Fruit fly (Drosophila melanogaster) whole organism, embryonic: ENCODE measurements around the gene LUBEL.

Source experiments
- CG10959 ChIP-seq: fragments of 200-800 bp; sonication (Bioruptor generic); IDR thresholded peaks from 2 replicates; pipeline ENCODE4 v1.3.6; 2022; ENCODE audit warnings: missing biosample characterization, missing genetic modification characterization
- CG12104 ChIP-seq: fragments of 200-800 bp; sonication (Bioruptor generic); optimal IDR thresholded peaks from 3 replicates; lab custom pipeline; 2016; ENCODE audit warnings: missing biosample characterization, missing genetic modification characterization
- CG12299 ChIP-seq: fragments of 200-800 bp; sonication (Bioruptor generic); optimal IDR thresholded peaks from 2 replicates; lab custom pipeline; 2018; ENCODE audit warnings: missing biosample characterization, mild to moderate bottlenecking, missing genetic modification characterization
- CG12769 ChIP-seq: fragments of 200-800 bp; sonication (Bioruptor generic); optimal IDR thresholded peaks from 2 replicates; lab custom pipeline; 2019; ENCODE audit warnings: missing biosample characterization, mild to moderate bottlenecking, missing genetic modification characterization, moderate library complexity
- CG13894 ChIP-seq: fragments of 200-800 bp; sonication (Bioruptor generic); optimal IDR thresholded peaks from 3 replicates; lab custom pipeline; 2018; ENCODE audit warnings: missing biosample characterization, mild to moderate bottlenecking, missing genetic modification characterization, moderate library complexity
- CG14014 ChIP-seq: fragments of 200-800 bp; sonication (Bioruptor generic); IDR thresholded peaks from 2 replicates; pipeline ENCODE4 v1.3.6; 2022; ENCODE audit warnings: missing biosample characterization, missing genetic modification characterization
- CG14860 ChIP-seq: fragments of 200-800 bp; sonication (Bioruptor generic); IDR thresholded peaks from 3 replicates; pipeline ENCODE4 v1.3.6; 2022; ENCODE audit warnings: missing biosample characterization, missing genetic modification characterization; ENCODE audit not compliant: partially characterized antibody
- CG15011 ChIP-seq: fragments of 200-800 bp; sonication (Bioruptor generic); optimal IDR thresholded peaks from 3 replicates; lab custom pipeline; 2018; ENCODE audit warnings: missing biosample characterization, mild to moderate bottlenecking, missing genetic modification characterization
- CG17328 ChIP-seq: fragments of 200-800 bp; sonication (Bioruptor generic); IDR thresholded peaks from 2 replicates; pipeline ENCODE4 v1.3.6; 2022; ENCODE audit warnings: missing biosample characterization, missing genetic modification characterization
- CG17612 ChIP-seq: fragments of 200-800 bp; sonication (Bioruptor generic); IDR thresholded peaks from 2 replicates; pipeline ENCODE4 v1.3.6; 2022; ENCODE audit warnings: missing biosample characterization, missing genetic modification characterization
- CG18262 ChIP-seq: fragments of 200-800 bp; optimal IDR thresholded peaks from 3 replicates; lab custom pipeline; 2019; ENCODE audit warnings: missing biosample characterization, mild to moderate bottlenecking, missing genetic modification characterization, moderate library complexity
- CG18619 ChIP-seq: fragments of 200-800 bp; sonication (Bioruptor generic); optimal IDR thresholded peaks from 3 replicates; lab custom pipeline; 2017; ENCODE audit warnings: missing biosample characterization, mild to moderate bottlenecking, missing genetic modification characterization
- CG2678 ChIP-seq: fragments of 200-800 bp; sonication (Bioruptor generic); optimal IDR thresholded peaks from 3 replicates; lab custom pipeline; 2019; ENCODE audit warnings: missing biosample characterization, mild to moderate bottlenecking, missing genetic modification characterization, moderate library complexity
- CG30020 ChIP-seq: fragments of 200-800 bp; optimal IDR thresholded peaks from 2 replicates; lab custom pipeline; 2019; ENCODE audit warnings: missing biosample characterization, mild to moderate bottlenecking, missing genetic modification characterization, moderate library complexity
- CG30431 ChIP-seq: fragments of 200-800 bp; sonication (Bioruptor generic); optimal IDR thresholded peaks from 2 replicates; lab custom pipeline; 2017; ENCODE audit warnings: missing biosample characterization, missing genetic modification characterization
- CG31224 ChIP-seq: fragments of 200-800 bp; sonication (Bioruptor generic); IDR thresholded peaks from 2 replicates; pipeline ENCODE4 v1.3.6; 2022; ENCODE audit warnings: missing biosample characterization, missing genetic modification characterization
- CG4854 ChIP-seq: fragments of 200-800 bp; sonication (Bioruptor generic); optimal IDR thresholded peaks from 2 replicates; lab custom pipeline; 2016; ENCODE audit warnings: missing biosample characterization, missing genetic modification characterization, inconsistent platforms
- CG6254 ChIP-seq: fragments of 200-800 bp; sonication (Bioruptor generic); optimal IDR thresholded peaks from 3 replicates; lab custom pipeline; 2017; ENCODE audit warnings: mild to moderate bottlenecking, missing biosample characterization, missing genetic modification reagents, missing genetic modification characterization
- CG6791 ChIP-seq: fragments of 200-800 bp; sonication (Bioruptor generic); IDR thresholded peaks from 3 replicates; pipeline ENCODE4 v1.3.6; 2022; ENCODE audit warnings: missing biosample characterization, missing genetic modification characterization; ENCODE audit not compliant: partially characterized antibody
- CG7839 ChIP-seq: fragments of 200-800 bp; sonication (Bioruptor generic); optimal IDR thresholded peaks from 3 replicates; lab custom pipeline; 2018; ENCODE audit warnings: missing biosample characterization, mild to moderate bottlenecking, missing genetic modification characterization, moderate library complexity
- CG7987 ChIP-seq: fragments of 200-800 bp; sonication (Bioruptor generic); optimal IDR thresholded peaks from 2 replicates; lab custom pipeline; 2018; ENCODE audit warnings: missing biosample characterization, mild to moderate bottlenecking, missing genetic modification characterization, moderate library complexity
- CG9876 ChIP-seq: fragments of 200-800 bp; sonication (Bioruptor generic); optimal IDR thresholded peaks from 2 replicates; lab custom pipeline; 2016; ENCODE audit warnings: missing biosample characterization, missing genetic modification characterization
- CTCF ChIP-seq: fragments of 200-800 bp; sonication (Bioruptor generic); optimal IDR thresholded peaks from 2 replicates; lab custom pipeline; 2017; ENCODE audit warnings: missing biosample characterization, mild to moderate bottlenecking, missing genetic modification characterization, moderate library complexity
- CkIIα-i1 ChIP-seq: fragments of 200-800 bp; sonication (Bioruptor generic); IDR thresholded peaks from 2 replicates; pipeline ENCODE4 v1.3.6; 2022; ENCODE audit warnings: missing biosample characterization, missing genetic modification characterization
- E2f1 ChIP-seq: fragments of 200-800 bp; sonication (Bioruptor generic); IDR thresholded peaks from 2 replicates; pipeline ENCODE4 v1.3.6; 2022; ENCODE audit warnings: missing biosample characterization, missing genetic modification characterization
- Gsc ChIP-seq: fragments of 200-800 bp; sonication (Bioruptor generic); IDR thresholded peaks from 2 replicates; pipeline ENCODE4 v1.3.6; 2022; ENCODE audit warnings: missing biosample characterization, missing genetic modification characterization
- Hmx ChIP-seq: fragments of 200-800 bp; sonication (Bioruptor generic); optimal IDR thresholded peaks from 2 replicates; lab custom pipeline; 2016; ENCODE audit warnings: missing biosample characterization, missing genetic modification characterization
- Jarid2 ChIP-seq: fragments of 200-800 bp; sonication (Bioruptor generic); optimal IDR thresholded peaks from 3 replicates; lab custom pipeline; 2017; ENCODE audit warnings: mild to moderate bottlenecking, missing biosample characterization, missing genetic modification reagents, missing genetic modification characterization
- Mad ChIP-seq: fragments of 200-800 bp; sonication (Bioruptor generic); optimal IDR thresholded peaks from 2 replicates; lab custom pipeline; 2016; ENCODE audit warnings: missing biosample characterization, missing genetic modification characterization
- Nf-YC ChIP-seq: fragments of 200-800 bp; optimal IDR thresholded peaks from 3 replicates; lab custom pipeline; 2019; ENCODE audit warnings: missing biosample characterization, mild to moderate bottlenecking, missing genetic modification characterization, moderate library complexity
- Side ChIP-seq: fragments of 200-800 bp; sonication (Bioruptor generic); optimal IDR thresholded peaks from 2 replicates; lab custom pipeline; 2016; ENCODE audit warnings: missing biosample characterization, missing genetic modification characterization
- Sin3A ChIP-seq: fragments of >200 bp; optimal IDR thresholded peaks from 2 replicates; lab custom pipeline; 2018
- Trl ChIP-seq, 3 experiments: fragments of >200 bp in 2 of 3; fragments of 200-800 bp in 1 of 3; sonication (Bioruptor generic) in 1 of 3; optimal IDR thresholded peaks; 2 replicates in 1 of 3; 3 replicates in 2 of 3; lab custom pipeline; 2016 to 2017; ENCODE audit warnings: missing biosample characterization in 1 of 3, missing genetic modification characterization in 1 of 3
- al ChIP-seq: fragments of 200-800 bp; sonication (Bioruptor generic); IDR thresholded peaks from 2 replicates; pipeline ENCODE4 v1.3.6; 2022; ENCODE audit warnings: missing biosample characterization, missing genetic modification characterization
- ap ChIP-seq: fragments of 200-800 bp; sonication (Bioruptor generic); IDR thresholded peaks from 2 replicates; pipeline ENCODE4 v1.3.6; 2022; ENCODE audit warnings: missing biosample characterization, missing genetic modification characterization
- bigmax ChIP-seq: fragments of 200-800 bp; sonication (Bioruptor generic); optimal IDR thresholded peaks from 2 replicates; lab custom pipeline; 2018; ENCODE audit warnings: missing biosample characterization, mild to moderate bottlenecking, missing genetic modification characterization
- bowl ChIP-seq: fragments of 200-800 bp; sonication (Bioruptor generic); IDR thresholded peaks from 2 replicates; pipeline ENCODE4 v1.3.6; 2022; ENCODE audit warnings: missing biosample characterization, missing genetic modification characterization
- btn ChIP-seq: fragments of 200-800 bp; sonication (Bioruptor generic); optimal IDR thresholded peaks from 2 replicates; lab custom pipeline; 2016; ENCODE audit warnings: missing biosample characterization, missing genetic modification characterization
- chinmo ChIP-seq: fragments of 200-800 bp; sonication (Bioruptor generic); IDR thresholded peaks from 4 replicates; pipeline ENCODE4 v1.3.6; 2022; ENCODE audit warnings: missing biosample characterization, missing genetic modification characterization; ENCODE audit not compliant: partially characterized antibody
- dm ChIP-seq: fragments of 200-800 bp; sonication (Bioruptor generic); optimal IDR thresholded peaks from 3 replicates; lab custom pipeline; 2016; ENCODE audit warnings: missing biosample characterization, missing genetic modification characterization
- eyg ChIP-seq: fragments of 200-800 bp; sonication (Bioruptor generic); optimal IDR thresholded peaks from 3 replicates; lab custom pipeline; 2016; ENCODE audit warnings: missing biosample characterization, missing genetic modification characterization
- fu2 ChIP-seq: fragments of 200-800 bp; sonication (Bioruptor generic); optimal IDR thresholded peaks from 2 replicates; lab custom pipeline; 2016; ENCODE audit warnings: missing biosample characterization, missing genetic modification characterization
- grn ChIP-seq: fragments of 200-800 bp; sonication (Bioruptor generic); optimal IDR thresholded peaks from 3 replicates; lab custom pipeline; 2017; ENCODE audit warnings: missing biosample characterization, missing genetic modification characterization
- gsb ChIP-seq: fragments of 200-800 bp; sonication (Bioruptor generic); IDR thresholded peaks from 2 replicates; pipeline ENCODE4 v1.3.6; 2022; ENCODE audit warnings: missing biosample characterization, missing genetic modification characterization
- ken ChIP-seq: fragments of 200-800 bp; sonication (Bioruptor generic); IDR thresholded peaks from 3 replicates; pipeline ENCODE4 v1.3.6; 2022; ENCODE audit warnings: missing biosample characterization, missing genetic modification characterization
- lola ChIP-seq, 3 experiments: fragments of >200 bp in 2 of 3; fragments of 200-800 bp in 1 of 3; sonication (Bioruptor generic) in 1 of 3; optimal IDR thresholded peaks; 2 replicates each; lab custom pipeline; 2017 to 2019; ENCODE audit warnings: missing biosample characterization in 3 of 3, missing genetic modification characterization in 3 of 3, mild to moderate bottlenecking in 1 of 3, moderate library complexity in 1 of 3
- org-1 ChIP-seq: fragments of 200-800 bp; sonication (Bioruptor generic); optimal IDR thresholded peaks from 2 replicates; lab custom pipeline; 2017; ENCODE audit warnings: missing biosample characterization, missing genetic modification characterization
- otp ChIP-seq: fragments of 200-800 bp; sonication (Bioruptor generic); IDR thresholded peaks from 3 replicates; pipeline ENCODE4, ENCODE4 v1.3.6; 2022; ENCODE audit warnings: missing biosample characterization, missing genetic modification characterization
- ro ChIP-seq: fragments of 200-800 bp; sonication (Bioruptor generic); IDR thresholded peaks from 2 replicates; pipeline ENCODE4 v1.3.6; 2022; ENCODE audit warnings: missing biosample characterization, missing genetic modification characterization
- tx ChIP-seq: fragments of 200-800 bp; sonication (Bioruptor generic); optimal IDR thresholded peaks from 2 replicates; lab custom pipeline; 2016; ENCODE audit warnings: missing biosample characterization, missing genetic modification characterization
- vfl ChIP-seq: fragments of 200-800 bp; sonication (Bioruptor generic); optimal IDR thresholded peaks from 2 replicates; lab custom pipeline; 2016; ENCODE audit warnings: missing biosample characterization, missing genetic modification characterization
- wor ChIP-seq: fragments of 200-800 bp; sonication (Bioruptor generic); IDR thresholded peaks from 2 replicates; pipeline ENCODE4 v1.3.6; 2022; ENCODE audit warnings: missing biosample characterization, missing genetic modification characterization

Gene LUBEL

dm6 chr2L:6797408-6797807 lies 24.9 kb upstream of the LUBEL start (continued):
- peak; percentile 23 for TF ChIP-seq CG18619 (GFP tag; lab: Kevin White, UChicago)
- TF ChIP-seq CG6791 (GFP tag; lab: Robert Waterston, UW): peak; percentile 71; the same call in 2 of the 3 replicates
- peak; percentile 99 for TF ChIP-seq CTCF (GFP tag; lab: Kevin White, UChicago)
- no peak for TF ChIP-seq CkIIα-i1
- no peak for TF ChIP-seq tx (GFP tag; lab: Kevin White, UChicago)
- TF ChIP-seq Nf-YC (tag; lab: Kevin White, UChicago): peak; percentile 35
- TF ChIP-seq CG13894 (tag; lab: Kevin White, UChicago): no peak
- TF ChIP-seq CG12104: no peak
- peak; percentile 39 for TF ChIP-seq Mad (GFP tag; lab: Kevin White, UChicago)
- TF ChIP-seq Side (GFP tag; lab: Kevin White, UChicago): no peak
- TF ChIP-seq E2f1: 0 out of 2 replicates have a peak, but pooled peaks have one; percentile 19
- TF ChIP-seq gsb (GFP tag; lab: Robert Waterston, UW): no peak
- no peak for TF ChIP-seq ken (GFP tag; lab: Robert Waterston, UW)
- TF ChIP-seq otp (GFP tag; lab: Robert Waterston, UW): no peak
- no peak for TF ChIP-seq wor
- TF ChIP-seq grn (GFP tag; lab: Kevin White, UChicago): no peak
- no peak for TF ChIP-seq eyg (GFP tag; lab: Kevin White, UChicago)
- no peak for TF ChIP-seq CG15011 (GFP tag; lab: Kevin White, UChicago)
- no peak for TF ChIP-seq org-1 (GFP tag; lab: Kevin White, UChicago)
- peak; percentile 70; the same call in 2 of the 4 replicates for TF ChIP-seq chinmo
- TF ChIP-seq bigmax: no peak
- no peak for TF ChIP-seq dm (GFP tag; lab: Kevin White, UChicago)
- no peak for TF ChIP-seq Gsc (GFP tag; lab: Robert Waterston, UW)
- TF ChIP-seq Sin3A (lab: Kevin White, UChicago): no peak
- TF ChIP-seq ro (GFP tag; lab: Robert Waterston, UW): no peak
- TF ChIP-seq lola (GFP tag; optimal IDR thresholded peaks at IDR 0.05; lab: Kevin White, UChicago): no peak
- TF ChIP-seq CG6254 (GFP tag; lab: Kevin White, UChicago): no peak
- no peak for TF ChIP-seq CG30431
- TF ChIP-seq CG10959: no peak
- no peak for TF ChIP-seq CG9876 (GFP tag; lab: Kevin White, UChicago)
- no peak for TF ChIP-seq al
- peak; percentile 59 for TF ChIP-seq CG7839
- peak; percentile 39 for TF ChIP-seq CG18262 (tag; lab: Kevin White, UChicago)
- no peak for TF ChIP-seq vfl (GFP tag; lab: Kevin White, UChicago)
- no peak for TF ChIP-seq CG14860
- TF ChIP-seq Jarid2: peak; percentile 42
- no peak for TF ChIP-seq fu2
- TF ChIP-seq CG17612 (GFP tag; lab: Robert Waterston, UW): peak; percentile 30; the same call in 1 of the 2 replicates
- no peak for TF ChIP-seq CG17328 (GFP tag; lab: Robert Waterston, UW)
- TF ChIP-seq CG12769 (tag; lab: Kevin White, UChicago): no peak
- no peak for TF ChIP-seq CG2678
- TF ChIP-seq CG12299: peak; percentile 16
- TF ChIP-seq Trl (optimal IDR thresholded peaks at IDR 0.05; lab: Kevin White, UChicago): no peak
- TF ChIP-seq Trl (GFP tag; optimal IDR thresholded peaks at IDR 0.05; lab: Kevin White, UChicago): peak; percentile 53
- TF ChIP-seq CG31224: no peak
- TF ChIP-seq CG30020: no peak
- TF ChIP-seq CG7987: no peak
- TF ChIP-seq ap (GFP tag; lab: Robert Waterston, UW): no peak
- TF ChIP-seq CG4854: peak; percentile 56
- TF ChIP-seq CG14014 (GFP tag; lab: Robert Waterston, UW): 0 out of 2 replicates have a peak, but pooled peaks have one; percentile 21
- TF ChIP-seq Hmx: no peak
- TF ChIP-seq bowl (GFP tag; lab: Robert Waterston, UW): no peak
- no peak for TF ChIP-seq btn (GFP tag; lab: Kevin White, UChicago)
